Fruit fly (Drosophila melanogaster) whole organism, embryonic: ENCODE results near the gene Pino.

Experiments used
- Antp ChIP-seq: fragments of 200-800 bp; sonication (Bioruptor generic); optimal IDR thresholded peaks from 3 replicates; lab custom pipeline; 2016; ENCODE audit warnings: missing biosample characterization, missing genetic modification characterization
- CG10366 ChIP-seq: fragments of 200-800 bp; sonication (Bioruptor generic); IDR thresholded peaks from 2 replicates; pipeline ENCODE4 v1.3.6; 2022; ENCODE audit warnings: missing biosample characterization, missing genetic modification characterization
- CG10565 ChIP-seq: fragments of 200-800 bp; sonication (Bioruptor generic); optimal IDR thresholded peaks from 3 replicates; lab custom pipeline; 2016; ENCODE audit warnings: missing biosample characterization, mild to moderate bottlenecking, missing genetic modification characterization
- CG11504 ChIP-seq: fragments of 200-800 bp; sonication (Bioruptor generic); optimal IDR thresholded peaks from 3 replicates; lab custom pipeline; 2019; ENCODE audit warnings: missing biosample characterization, mild to moderate bottlenecking, missing genetic modification characterization, moderate library complexity
- CG12391 ChIP-seq: fragments of 200-800 bp; sonication (Bioruptor generic); optimal IDR thresholded peaks from 3 replicates; lab custom pipeline; 2018; ENCODE audit warnings: missing biosample characterization, mild to moderate bottlenecking, missing genetic modification characterization, moderate library complexity
- CG13424 ChIP-seq: fragments of 200-800 bp; sonication (Bioruptor generic); optimal IDR thresholded peaks from 2 replicates; lab custom pipeline; 2019; ENCODE audit warnings: missing biosample characterization, mild to moderate bottlenecking, missing genetic modification characterization, moderate library complexity
- CG14710 ChIP-seq: fragments of 200-800 bp; sonication (Bioruptor generic); optimal IDR thresholded peaks from 3 replicates; lab custom pipeline; 2019; ENCODE audit warnings: missing biosample characterization, mild to moderate bottlenecking, missing genetic modification characterization, moderate library complexity
- CG15011 ChIP-seq: fragments of 200-800 bp; sonication (Bioruptor generic); optimal IDR thresholded peaks from 3 replicates; lab custom pipeline; 2018; ENCODE audit warnings: missing biosample characterization, mild to moderate bottlenecking, missing genetic modification characterization
- CG17385 ChIP-seq: fragments of 200-800 bp; sonication (Bioruptor generic); optimal IDR thresholded peaks from 3 replicates; lab custom pipeline; 2018; ENCODE audit warnings: missing biosample characterization, mild to moderate bottlenecking, missing genetic modification characterization
- CG17612 ChIP-seq: fragments of 200-800 bp; sonication (Bioruptor generic); IDR thresholded peaks from 2 replicates; pipeline ENCODE4 v1.3.6; 2022; ENCODE audit warnings: missing biosample characterization, missing genetic modification characterization
- CG17802 ChIP-seq: fragments of 200-800 bp; sonication (Bioruptor generic); optimal IDR thresholded peaks from 2 replicates; lab custom pipeline; 2018; ENCODE audit warnings: missing biosample characterization, mild to moderate bottlenecking, missing genetic modification characterization, moderate library complexity
- CG17829 ChIP-seq: fragments of 200-800 bp; optimal IDR thresholded peaks from 2 replicates; lab custom pipeline; 2019; ENCODE audit warnings: missing biosample characterization, mild to moderate bottlenecking, missing genetic modification characterization, moderate library complexity
- CG18599 ChIP-seq: fragments of 200-800 bp; sonication (Bioruptor generic); optimal IDR thresholded peaks from 3 replicates; lab custom pipeline; 2017; ENCODE audit warnings: missing biosample characterization, missing genetic modification characterization, mild to moderate bottlenecking, moderate library complexity, missing genetic modification reagents
- CG33557 ChIP-seq: fragments of 200-800 bp; sonication (Bioruptor generic); optimal IDR thresholded peaks from 2 replicates; lab custom pipeline; 2019; ENCODE audit warnings: missing biosample characterization, mild to moderate bottlenecking, missing genetic modification characterization, moderate library complexity
- CG34224 ChIP-seq: fragments of 200-800 bp; sonication (Bioruptor generic); IDR thresholded peaks from 3 replicates; pipeline ENCODE4 v1.3.6; 2022; ENCODE audit warnings: missing biosample characterization, missing genetic modification characterization; ENCODE audit not compliant: partially characterized antibody
- CG4820 ChIP-seq: fragments of 200-800 bp; sonication (Bioruptor generic); optimal IDR thresholded peaks from 3 replicates; lab custom pipeline; 2016; ENCODE audit warnings: missing biosample characterization, missing genetic modification characterization
- CG4854 ChIP-seq: fragments of 200-800 bp; sonication (Bioruptor generic); optimal IDR thresholded peaks from 2 replicates; lab custom pipeline; 2016; ENCODE audit warnings: missing biosample characterization, missing genetic modification characterization, inconsistent platforms
- CG5953 ChIP-seq: fragments of 200-800 bp; sonication (Bioruptor generic); IDR thresholded peaks from 2 replicates; pipeline ENCODE4 v1.3.6; 2022; ENCODE audit warnings: missing biosample characterization, missing genetic modification characterization
- CG6254 ChIP-seq: fragments of 200-800 bp; sonication (Bioruptor generic); optimal IDR thresholded peaks from 3 replicates; lab custom pipeline; 2017; ENCODE audit warnings: mild to moderate bottlenecking, missing biosample characterization, missing genetic modification reagents, missing genetic modification characterization
- CG7372 ChIP-seq: fragments of 200-800 bp; sonication (Bioruptor generic); IDR thresholded peaks from 2 replicates; pipeline ENCODE4 v1.3.6; 2022; ENCODE audit warnings: missing biosample characterization, missing genetic modification characterization
- CG9609 ChIP-seq: fragments of 200-800 bp; sonication (Bioruptor generic); optimal IDR thresholded peaks from 3 replicates; lab custom pipeline; 2016; ENCODE audit warnings: missing biosample characterization, missing genetic modification characterization
- Chrac-16 ChIP-seq: fragments of 200-800 bp; sonication (Bioruptor generic); optimal IDR thresholded peaks from 3 replicates; lab custom pipeline; 2016; ENCODE audit warnings: missing biosample characterization, missing genetic modification characterization
- D19A ChIP-seq: fragments of 200-800 bp; optimal IDR thresholded peaks from 3 replicates; lab custom pipeline; 2019; ENCODE audit warnings: missing biosample characterization, mild to moderate bottlenecking, missing genetic modification characterization, moderate library complexity
- Gsc ChIP-seq: fragments of 200-800 bp; sonication (Bioruptor generic); IDR thresholded peaks from 2 replicates; pipeline ENCODE4 v1.3.6; 2022; ENCODE audit warnings: missing biosample characterization, missing genetic modification characterization
- abd-A ChIP-seq: fragments of 200-800 bp; sonication (Bioruptor generic); optimal IDR thresholded peaks from 3 replicates; lab custom pipeline; 2019; ENCODE audit warnings: missing biosample characterization, mild to moderate bottlenecking, missing genetic modification characterization, moderate library complexity
- ac ChIP-seq: fragments of 200-800 bp; sonication (Bioruptor generic); optimal IDR thresholded peaks from 3 replicates; lab custom pipeline; 2017; ENCODE audit warnings: missing biosample characterization, mild to moderate bottlenecking, missing genetic modification characterization
- al ChIP-seq: fragments of 200-800 bp; sonication (Bioruptor generic); IDR thresholded peaks from 2 replicates; pipeline ENCODE4 v1.3.6; 2022; ENCODE audit warnings: missing biosample characterization, missing genetic modification characterization
- bcd ChIP-seq: fragments of 200-800 bp; sonication (Bioruptor generic); optimal IDR thresholded peaks from 2 replicates; lab custom pipeline; 2017; ENCODE audit warnings: missing biosample characterization, mild to moderate bottlenecking, missing genetic modification characterization
- bigmax ChIP-seq: fragments of 200-800 bp; sonication (Bioruptor generic); optimal IDR thresholded peaks from 2 replicates; lab custom pipeline; 2018; ENCODE audit warnings: missing biosample characterization, mild to moderate bottlenecking, missing genetic modification characterization
- chm ChIP-seq: fragments of 200-800 bp; sonication (Bioruptor generic); IDR thresholded peaks from 2 replicates; pipeline ENCODE4 v1.3.6; 2022; ENCODE audit warnings: missing biosample characterization, missing genetic modification characterization
- chn ChIP-seq: fragments of 200-800 bp; sonication (Bioruptor generic); optimal IDR thresholded peaks from 2 replicates; lab custom pipeline; 2016; ENCODE audit warnings: missing biosample characterization, missing genetic modification characterization
- croc ChIP-seq: fragments of 200-800 bp; sonication (Bioruptor generic); conservative IDR thresholded peaks from 3 replicates; pipeline ENCODE4 v1.3.6; 2022; ENCODE audit warnings: missing biosample characterization, missing genetic modification characterization
- esg ChIP-seq: fragments of 200-800 bp; sonication (Bioruptor generic); conservative IDR thresholded peaks from 2 replicates; pipeline ENCODE4 v1.3.6; 2022; ENCODE audit warnings: missing biosample characterization, missing genetic modification characterization
- fu2 ChIP-seq: fragments of 200-800 bp; sonication (Bioruptor generic); optimal IDR thresholded peaks from 2 replicates; lab custom pipeline; 2016; ENCODE audit warnings: missing biosample characterization, missing genetic modification characterization
- gro ChIP-seq: fragments of 200-800 bp; sonication (Bioruptor generic); optimal IDR thresholded peaks from 2 replicates; lab custom pipeline; 2016; ENCODE audit warnings: missing biosample characterization, missing genetic modification characterization
- ham ChIP-seq: fragments of 200-800 bp; sonication (Bioruptor generic); IDR thresholded peaks from 2 replicates; pipeline ENCODE4 v1.3.6; 2022; ENCODE audit warnings: missing biosample characterization, missing genetic modification characterization
- her ChIP-seq: fragments of 200-800 bp; sonication (Bioruptor generic); optimal IDR thresholded peaks from 2 replicates; lab custom pipeline; 2016; ENCODE audit warnings: missing biosample characterization, missing genetic modification characterization
- hth ChIP-seq: fragments of >200 bp; optimal IDR thresholded peaks from 2 replicates; lab custom pipeline; 2017; ENCODE audit warnings: inconsistent platforms
- ind ChIP-seq: fragments of 200-800 bp; sonication (Bioruptor generic); optimal IDR thresholded peaks from 3 replicates; lab custom pipeline; 2016; ENCODE audit warnings: missing biosample characterization, missing genetic modification characterization
- jing ChIP-seq: fragments of 200-800 bp; sonication (Bioruptor generic); optimal IDR thresholded peaks from 2 replicates; lab custom pipeline; 2018; ENCODE audit warnings: missing biosample characterization, mild to moderate bottlenecking, missing genetic modification characterization
- kay ChIP-seq: fragments of 200-800 bp; sonication (Bioruptor generic); optimal IDR thresholded peaks from 2 replicates; lab custom pipeline; 2016; ENCODE audit warnings: missing biosample characterization, missing genetic modification characterization
- lmd ChIP-seq: fragments of 200-800 bp; sonication (Bioruptor generic); IDR thresholded peaks from 2 replicates; pipeline ENCODE4 v1.3.6; 2022; ENCODE audit warnings: missing biosample characterization, missing genetic modification characterization
- mam ChIP-seq: fragments of 200-800 bp; sonication (Bioruptor generic); optimal IDR thresholded peaks from 3 replicates; lab custom pipeline; 2016; ENCODE audit warnings: missing biosample characterization, missing genetic modification characterization
- mld ChIP-seq: fragments of 200-800 bp; sonication (Bioruptor generic); IDR thresholded peaks from 3 replicates; pipeline ENCODE4 v1.3.6; 2022; ENCODE audit warnings: missing biosample characterization, missing genetic modification characterization; ENCODE audit not compliant: partially characterized antibody
- pho ChIP-seq: fragments of 200-800 bp; sonication (Bioruptor generic); optimal IDR thresholded peaks from 2 replicates; lab custom pipeline; 2016; ENCODE audit warnings: missing biosample characterization, missing genetic modification characterization
- schlank ChIP-seq: fragments of 200-800 bp; sonication (Bioruptor generic); optimal IDR thresholded peaks from 2 replicates; lab custom pipeline; 2018; ENCODE audit warnings: missing biosample characterization, mild to moderate bottlenecking, missing genetic modification characterization
- shn ChIP-seq: fragments of 200-800 bp; sonication (Bioruptor generic); optimal IDR thresholded peaks from 3 replicates; lab custom pipeline; 2016; ENCODE audit warnings: missing biosample characterization, missing genetic modification characterization
- sisA ChIP-seq: fragments of 200-800 bp; sonication (Bioruptor generic); IDR thresholded peaks from 2 replicates; pipeline ENCODE4 v1.3.6; 2022; ENCODE audit warnings: missing biosample characterization, missing genetic modification characterization
- sr ChIP-seq: fragments of 200-800 bp; sonication (Bioruptor generic); IDR thresholded peaks from 3 replicates; pipeline ENCODE4 v1.3.6; 2022; ENCODE audit warnings: missing biosample characterization, missing genetic modification characterization
- vfl ChIP-seq: fragments of 200-800 bp; sonication (Bioruptor generic); optimal IDR thresholded peaks from 2 replicates; lab custom pipeline; 2016; ENCODE audit warnings: missing biosample characterization, missing genetic modification characterization

Pino gene

DNA sequence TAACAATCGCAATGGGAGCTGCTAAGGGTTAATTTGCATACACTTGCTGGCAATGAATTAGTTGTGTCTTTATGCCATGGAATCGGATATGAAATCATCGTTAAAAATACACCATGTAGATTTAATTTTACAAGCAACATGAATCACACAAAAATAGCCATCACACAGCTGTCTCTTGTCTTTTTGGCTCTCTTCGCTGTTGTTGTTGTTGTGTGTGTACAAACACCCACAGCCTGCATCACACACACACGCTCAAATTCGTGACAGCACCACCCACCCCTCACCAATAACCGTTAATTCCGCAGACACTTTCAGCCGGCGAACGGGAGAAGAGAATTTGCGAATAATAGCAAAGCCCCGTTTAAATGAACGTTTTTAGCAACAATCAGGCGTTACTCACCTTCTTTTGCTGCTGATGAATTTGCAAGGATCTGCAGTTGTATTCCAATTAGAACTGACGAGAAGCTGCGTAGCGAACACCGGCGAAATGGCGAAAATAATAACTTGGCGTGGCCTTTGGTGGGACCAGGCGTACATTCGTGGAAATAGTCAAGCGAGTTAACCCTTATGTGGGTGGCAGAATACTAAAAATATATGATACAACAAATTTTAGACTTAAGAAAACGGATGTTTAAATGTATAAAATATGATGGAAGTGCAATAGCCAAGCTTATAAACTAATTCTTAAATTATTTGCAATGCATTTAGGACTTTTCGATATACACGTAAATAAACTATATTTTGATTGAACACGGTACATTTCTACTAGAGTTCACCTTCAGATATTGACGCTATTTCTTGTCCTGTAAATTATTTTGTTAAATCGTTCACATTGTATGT, 29.1 kb upstream of the Pino start, which contains the start of gene capt (continued):
- TF ChIP-seq mam (GFP tag; lab: Kevin White, UChicago): peak; percentile 49
- TF ChIP-seq Chrac-16 (GFP tag; lab: Kevin White, UChicago): peak; percentile 39
- TF ChIP-seq chm (GFP tag; lab: Robert Waterston, UW): no peak
- TF ChIP-seq hth: no peak
- peak; percentile 54 for TF ChIP-seq CG18599 (GFP tag; lab: Kevin White, UChicago)
- TF ChIP-seq pho: peak; percentile 49
- TF ChIP-seq ac (GFP tag; lab: Kevin White, UChicago): peak; percentile 30
- peak; percentile 38 for TF ChIP-seq CG14710 (tag; lab: Kevin White, UChicago)
- TF ChIP-seq abd-A: peak; percentile 67
- peak; percentile 18 for TF ChIP-seq CG17829
- no peak for TF ChIP-seq lmd (GFP tag; lab: Robert Waterston, UW)
- TF ChIP-seq sisA (GFP tag; lab: Robert Waterston, UW): peak; percentile 21; the same call in 1 of the 2 replicates
- TF ChIP-seq CG17612 (GFP tag; lab: Robert Waterston, UW): no peak
- TF ChIP-seq CG9609 (GFP tag; lab: Kevin White, UChicago): peak; percentile 19
- peak; percentile 16 for TF ChIP-seq CG4820 (GFP tag; lab: Kevin White, UChicago)
- no peak for TF ChIP-seq CG4854 (GFP tag; lab: Kevin White, UChicago)
- peak; percentile 39; the same call in 1 of the 2 replicates for TF ChIP-seq CG7372
- TF ChIP-seq ham: no peak
- peak; percentile 69 for TF ChIP-seq kay (GFP tag; lab: Kevin White, UChicago)
- TF ChIP-seq Antp (GFP tag; lab: Kevin White, UChicago): no peak
- TF ChIP-seq CG15011 (GFP tag; lab: Kevin White, UChicago): no peak
- TF ChIP-seq CG12391 (tag; lab: Kevin White, UChicago): peak; percentile 54
- TF ChIP-seq sr: peak; percentile 86
- peak; percentile 45 for TF ChIP-seq CG13424
- TF ChIP-seq CG5953: no peak
- no peak for TF ChIP-seq mld
- TF ChIP-seq al: peak; percentile 31; the same call in 1 of the 2 replicates
- peak; percentile 3 for TF ChIP-seq gro (GFP tag; lab: Kevin White, UChicago)
- no peak for TF ChIP-seq CG10565 (GFP tag; lab: Kevin White, UChicago)
- TF ChIP-seq CG10366 (GFP tag; lab: Robert Waterston, UW): peak; percentile 14; the same call in 1 of the 2 replicates
- no peak for TF ChIP-seq CG17802 (tag; lab: Kevin White, UChicago)
- peak; percentile 52 for TF ChIP-seq ind (GFP tag; lab: Kevin White, UChicago)
- no peak for TF ChIP-seq CG34224 (GFP tag; lab: Robert Waterston, UW)
- no peak for TF ChIP-seq D19A (tag; lab: Kevin White, UChicago)
- TF ChIP-seq CG6254 (GFP tag; lab: Kevin White, UChicago): no peak
- TF ChIP-seq bigmax (GFP tag; lab: Kevin White, UChicago): peak; percentile 52
- peak; percentile 31 for TF ChIP-seq esg (GFP tag; lab: Robert Waterston, UW)
- TF ChIP-seq shn: no peak
- TF ChIP-seq CG17385 (GFP tag; lab: Kevin White, UChicago): peak; percentile 10
- no peak for TF ChIP-seq CG11504 (tag; lab: Kevin White, UChicago)
- TF ChIP-seq bcd (GFP tag; lab: Kevin White, UChicago): peak; percentile 26
- peak; percentile 27 for TF ChIP-seq schlank (tag; lab: Kevin White, UChicago)
- TF ChIP-seq vfl: no peak
- TF ChIP-seq chn (GFP tag; lab: Kevin White, UChicago): peak; percentile 14
- TF ChIP-seq croc (GFP tag; lab: Robert Waterston, UW): no peak
- TF ChIP-seq Gsc: no peak
- no peak for TF ChIP-seq jing
- TF ChIP-seq CG33557 (GFP tag; lab: Kevin White, UChicago): no peak
- peak; percentile 2 for TF ChIP-seq her (GFP tag; lab: Kevin White, UChicago)
- peak; percentile 10 for TF ChIP-seq fu2 (GFP tag; lab: Kevin White, UChicago)
